Worm (Caenorhabditis elegans) whole organism, late embryonic: ENCODE results near the gene F59G1.4.

Experiments
- ceh-14 ChIP-seq: sonication (generic microtip); optimal IDR thresholded peaks from 2 replicates; lab custom pipeline; 2016; ENCODE audit warnings: missing genotype, missing genetic modification characterization, missing compliant biosample characterization
- dve-1 ChIP-seq: sonication (generic microtip); optimal IDR thresholded peaks from 2 replicates; lab custom pipeline; 2017; ENCODE audit warnings: antibody characterized with exemption, mild to moderate bottlenecking, missing genetic modification characterization, missing compliant biosample characterization
- hlh-30 ChIP-seq: sonication (generic microtip); optimal IDR thresholded peaks from 2 replicates; lab custom pipeline; 2017; ENCODE audit warnings: antibody characterized with exemption, missing genetic modification characterization, missing compliant biosample characterization; ENCODE audit not compliant: insufficient read depth

- TF ChIP-seq hlh-30 (tag; lab: Kevin White, UChicago) (no peak), ceh-14 (tag; lab: Kevin White, UChicago) (no peak), dve-1 (tag; lab: Kevin White, UChicago) (no peak)
These were observed 3.2 kb upstream of the F59G1.4 start for ce11 chrII:5892813-5893212.
